Fruit fly (Drosophila melanogaster): ENCODE data around the gene Ipp.

dm6 chr3R:13943360-13943759 is 15.2 kb upstream of the Ipp start, which contains the start of gene Art9:
- TF ChIP-seq gl (tag; optimal IDR thresholded peaks at IDR 0.05) = no peak
- TF ChIP-seq CG8159 (tag; optimal IDR thresholded peaks at IDR 0.05) = no peak
- TF ChIP-seq CG12605 (GFP tag; IDR thresholded peaks at IDR 0.05) = no peak
- TF ChIP-seq CG15710 (tag; optimal IDR thresholded peaks at IDR 0.05) = no peak
- TF ChIP-seq EcR (GFP tag; optimal IDR thresholded peaks at IDR 0.05) = no peak
- no peak for TF ChIP-seq Pif1A (GFP tag; optimal IDR thresholded peaks at IDR 0.05)
- no peak for TF ChIP-seq CG32121 (GFP tag; IDR thresholded peaks at IDR 0.05)
- no peak for TF ChIP-seq CG9948 (tag; optimal IDR thresholded peaks at IDR 0.05)
- no peak for TF ChIP-seq CG8301 (tag; optimal IDR thresholded peaks at IDR 0.05)
- TF ChIP-seq Ets98B (GFP tag; IDR thresholded peaks at IDR 0.05) = no peak
- TF ChIP-seq CG34367 (tag; optimal IDR thresholded peaks at IDR 0.05) = no peak

Measured in whole organism, pupa.